Worm (Caenorhabditis elegans): ENCODE data around the gene ergi-3.

DNA sequence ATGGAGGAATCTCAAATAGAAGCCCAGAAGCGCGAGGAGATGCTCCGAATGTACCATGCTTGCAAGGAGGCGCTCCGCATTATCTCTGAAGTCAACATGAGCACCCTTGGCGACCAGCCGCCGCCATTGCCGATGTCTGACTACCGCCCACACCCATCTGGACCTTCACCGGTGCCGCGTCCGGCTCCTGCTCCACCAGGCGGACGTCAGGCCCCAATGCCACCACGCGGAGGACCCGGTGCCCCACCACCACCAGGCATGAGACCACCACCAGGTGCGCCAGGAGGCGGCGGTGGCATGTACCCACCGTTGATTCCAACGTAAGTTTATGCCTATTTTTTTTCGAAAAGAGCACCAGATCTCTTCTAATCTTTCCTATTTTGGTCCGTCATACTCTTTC lies 44.5 kb downstream of the ergi-3 start:
- TF ChIP-seq W03F9.2 (tag; optimal IDR thresholded peaks at IDR 0.05): no peak
- no peak for TF ChIP-seq him-1 (tag; optimal IDR thresholded peaks at IDR 0.05)

Data from whole organism, L4/young adult.